Worm (Caenorhabditis elegans) whole organism, late embryonic: ENCODE data around the gene cpg-23.

ENCODE experiments used
- pha-4 ChIP-seq: fragments of 150-350 bp; optimal IDR thresholded peaks from 2 replicates; lab custom pipeline; 2018; ENCODE audit warnings: missing biosample characterization, missing genetic modification reagents, missing genetic modification characterization
- sox-4 ChIP-seq: sonication (generic microtip); optimal IDR thresholded peaks from 2 replicates; lab custom pipeline; 2017; ENCODE audit warnings: mild to moderate bottlenecking, missing genetic modification characterization, inconsistent platforms, missing compliant biosample characterization

DNA sequence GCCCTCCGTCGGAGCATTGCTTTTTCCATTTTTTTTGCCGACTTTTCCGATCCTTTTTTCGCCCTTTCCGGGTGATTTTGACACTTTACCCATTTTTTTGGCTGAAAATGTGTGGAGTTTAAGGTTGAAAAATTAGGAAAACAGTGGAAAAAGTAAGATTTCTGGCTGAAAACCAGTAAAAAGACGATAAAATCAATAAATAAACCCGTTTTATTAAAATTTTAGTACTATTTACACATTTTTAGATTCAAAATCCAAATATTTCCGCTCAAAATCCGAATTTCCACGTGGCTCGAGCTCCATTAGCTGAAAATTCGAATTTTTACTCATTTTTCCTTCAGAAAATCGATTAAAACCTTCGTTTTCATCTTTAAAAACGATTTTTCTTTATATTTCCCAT is 22.3 kb upstream of the cpg-23 start, which contains the start of gene pro-3:
- no peak for TF ChIP-seq sox-4 (tag; lab: Kevin White, UChicago)
- no peak for TF ChIP-seq pha-4 (tag; lab: Kevin White, UChicago)
